Worm (Caenorhabditis elegans): ENCODE data around the gene swt-3.

swt-3 gene

DNA sequence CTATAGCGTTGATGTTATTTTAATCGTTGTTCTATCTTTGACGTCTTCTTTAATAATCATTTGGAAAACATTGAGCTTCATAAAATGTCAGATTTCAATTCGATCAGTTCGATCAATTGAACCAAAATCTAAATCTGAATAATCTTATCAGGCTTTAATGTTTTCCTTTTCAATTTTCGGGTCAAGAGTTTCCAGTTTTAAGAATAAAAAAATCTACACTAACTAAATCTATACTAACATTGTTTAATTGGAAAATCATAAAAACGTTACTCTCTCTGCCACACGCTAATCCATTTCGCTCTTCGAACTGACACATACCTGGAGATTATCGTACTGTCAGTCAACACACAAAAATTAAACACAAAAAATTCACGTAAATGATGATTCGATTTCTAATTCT is 16.3 kb downstream of the swt-3 start, which contains the start of gene T25B9.11:
Gene T25B9.11, plus strand, starts transcription at position 301 of the 400 bp plus-strand sequence.
- TF ChIP-seq nhr-80 (tag; optimal IDR thresholded peaks at IDR 0.05) (peak; percentile 32), nhr-179 (tag; optimal IDR thresholded peaks at IDR 0.05) (no peak)

DNA sequence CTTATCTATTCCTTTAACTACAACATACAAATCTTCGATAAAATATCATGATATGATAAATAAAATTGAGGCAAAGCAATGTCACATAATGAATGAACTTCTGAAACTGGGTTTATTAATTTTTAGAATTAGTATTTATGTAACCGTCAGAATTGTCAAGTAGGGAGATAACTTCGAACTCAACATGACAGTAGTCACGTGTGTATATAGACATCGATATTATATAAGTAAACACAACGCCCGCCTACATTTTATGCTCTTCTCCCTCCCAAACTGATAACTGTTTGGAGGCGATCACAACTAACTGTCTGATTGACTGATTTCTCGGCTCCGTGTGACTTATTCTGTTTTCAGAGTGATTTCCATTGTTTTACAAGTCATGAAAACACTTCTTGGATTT is 19.1 kb downstream of the swt-3 start, which contains the start of gene ugt-54:
Gene ugt-54, plus strand, starts transcription at position 355 of the 400 bp plus-strand sequence.
- TF ChIP-seq nfya-1 (tag; optimal IDR thresholded peaks at IDR 0.05; ENCODE audit: borderline replicate concordance, insufficient read depth) (no peak), tbp1 (GFP tag; optimal IDR thresholded peaks at IDR 0.05) (peak; percentile 10), tlf-1 (GFP tag; optimal IDR thresholded peaks at IDR 0.05) (peak; percentile 12), nhr-80 (tag; optimal IDR thresholded peaks at IDR 0.05) (peak; percentile 81)

DNA sequence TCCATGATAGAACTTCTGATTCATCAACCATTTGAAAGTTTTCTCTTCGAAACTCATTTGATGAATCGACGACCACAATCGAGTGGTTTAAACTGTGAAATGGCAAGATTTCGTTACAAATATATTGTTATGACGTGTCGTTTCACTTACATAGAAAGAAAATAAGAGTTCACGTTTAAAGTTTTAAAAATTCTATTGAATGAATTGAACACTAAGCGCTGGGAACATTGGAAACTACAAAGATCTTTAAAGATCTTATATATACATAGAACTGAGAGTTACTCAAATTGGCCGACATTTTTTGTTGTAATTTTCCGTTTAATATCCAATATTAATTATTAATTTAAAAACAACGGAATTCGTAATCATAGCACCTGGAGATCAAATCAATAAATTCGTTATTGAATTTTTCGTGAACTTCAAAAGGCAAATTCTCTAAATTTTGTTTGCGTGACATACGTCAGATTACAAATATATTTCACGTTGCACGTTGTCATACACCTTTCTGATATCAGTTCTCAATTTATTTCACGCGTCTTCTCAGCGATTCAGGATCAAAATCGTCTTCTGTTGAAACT is 22.8 kb downstream of the swt-3 start, which contains the start of the genes T25B9.4 and T25B9.6:
Gene T25B9.4, minus strand, starts transcription at position 101 of the 578 bp plus-strand sequence.
Gene T25B9.6, plus strand, starts transcription at position 528 of the 578 bp plus-strand sequence.
- TF ChIP-seq nhr-179 (tag; optimal IDR thresholded peaks at IDR 0.05) (no peak), madf-3 (GFP tag; IDR thresholded peaks at IDR 0.05) (no peak), F57C9.4 (tag; optimal IDR thresholded peaks at IDR 0.05) (no peak), ZK185.1 (tag; optimal IDR thresholded peaks at IDR 0.05; ENCODE audit: poor library complexity, severe bottlenecking) (no peak), ceh-79 (tag; optimal IDR thresholded peaks at IDR 0.05) (no peak), B0035.1 (tag; optimal IDR thresholded peaks at IDR 0.05) (no peak), F37B4.10 (GFP tag; IDR thresholded peaks at IDR 0.05) (no peak), nhr-120 (GFP tag; IDR thresholded peaks at IDR 0.05) (no peak), chd-7 (tag; optimal IDR thresholded peaks at IDR 0.05) (no peak), snpc-1.1 (tag; optimal IDR thresholded peaks at IDR 0.05; ENCODE audit: insufficient read depth) (no peak), ztf-22 (GFP tag; optimal IDR thresholded peaks at IDR 0.05) (no peak), Y53G8AR.9 (GFP tag; conservative IDR thresholded peaks at IDR 0.05) (no peak), mes-4 (tag; optimal IDR thresholded peaks at IDR 0.05) (no peak), T26A5.8 (tag; optimal IDR thresholded peaks at IDR 0.05) (no peak), cebp-1 (GFP tag; IDR thresholded peaks at IDR 0.05) (no peak), cebp-1 (tag; optimal IDR thresholded peaks at IDR 0.05) (no peak), egl-44 (GFP tag; IDR thresholded peaks at IDR 0.05) (no peak), nfyb-1 (GFP tag; IDR thresholded peaks at IDR 0.05) (no peak), snpc-1.3 (tag; optimal IDR thresholded peaks at IDR 0.05; ENCODE audit: insufficient read depth) (no peak), him-1 (tag; optimal IDR thresholded peaks at IDR 0.05) (no peak)

DNA sequence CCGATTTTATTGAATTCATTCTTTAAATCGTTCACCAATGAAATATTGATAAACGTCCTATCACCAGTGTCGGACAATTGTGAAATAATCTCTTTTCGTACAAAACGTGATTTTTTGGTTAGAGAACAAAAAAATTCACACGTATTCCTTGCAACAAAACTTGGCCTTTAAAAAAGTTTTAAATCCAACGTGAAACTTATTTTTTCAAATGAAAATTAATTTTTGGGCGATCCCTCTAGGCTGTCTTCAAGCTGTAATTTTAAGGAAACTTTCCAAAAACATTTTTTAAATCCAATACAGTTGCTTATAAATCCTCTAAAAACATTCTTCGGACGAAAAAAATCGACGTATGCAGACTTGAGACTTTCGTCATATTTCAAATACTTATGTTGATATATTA is 25.8 kb downstream of the swt-3 start, which contains the start of gene T25B9.5:
Gene T25B9.5, minus strand, starts transcription at position 101 of the 400 bp plus-strand sequence.
- TF ChIP-seq F23B12.7 (tag; optimal IDR thresholded peaks at IDR 0.05; ENCODE audit: insufficient read depth) (no peak), attf-3 (GFP tag; conservative IDR thresholded peaks at IDR 0.05) (no peak), C17E4.6 (GFP tag; IDR thresholded peaks at IDR 0.05) (no peak), lin-40 (tag; optimal IDR thresholded peaks at IDR 0.05) (no peak), ZK185.1 (tag; optimal IDR thresholded peaks at IDR 0.05; ENCODE audit: poor library complexity, severe bottlenecking) (no peak), atf-7 (tag; optimal IDR thresholded peaks at IDR 0.05) (no peak), akir-1 (GFP tag; optimal IDR thresholded peaks at IDR 0.05) (no peak), ztf-3 (GFP tag; optimal IDR thresholded peaks at IDR 0.05) (no peak), hrde-1 (tag; optimal IDR thresholded peaks at IDR 0.05; ENCODE audit: borderline replicate concordance) (no peak)
